Fruit fly (Drosophila melanogaster): ENCODE data around the gene CG10943.

The CG10943 gene

DNA sequence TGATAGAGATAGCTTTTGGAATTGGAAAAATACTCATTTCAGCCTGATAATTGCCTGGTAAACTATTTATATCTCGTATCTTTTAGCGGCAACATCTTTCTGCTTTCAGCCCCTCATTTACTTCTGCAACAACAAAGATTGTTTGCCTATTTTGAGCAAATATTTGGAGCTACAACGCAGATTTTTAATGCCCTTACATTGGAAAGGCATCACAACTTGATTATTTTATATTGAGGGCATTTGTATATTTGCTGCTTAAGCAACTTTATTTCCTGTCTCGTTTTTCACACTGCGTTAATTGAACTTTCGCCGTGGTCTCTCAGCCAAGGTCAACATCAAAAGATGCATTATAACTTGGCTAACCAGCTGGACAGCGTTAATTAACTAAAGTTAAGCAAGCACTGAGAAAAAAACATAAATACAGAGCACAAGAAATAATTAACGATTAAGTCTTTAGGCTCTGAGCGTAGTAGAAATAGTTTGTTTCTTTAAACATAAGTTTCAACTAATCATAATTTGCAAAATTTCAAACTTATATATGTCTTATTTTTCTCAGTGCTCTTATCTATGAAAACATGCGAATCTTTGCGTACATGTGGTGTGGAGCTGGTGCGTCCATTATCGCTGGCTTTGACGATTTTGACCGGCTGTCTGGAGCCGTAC lies 31.3 kb downstream of the CG10943 start:
- TF ChIP-seq Hnf4 (GFP tag; optimal IDR thresholded peaks at IDR 0.05) (peak; percentile 50), OdsH (GFP tag; optimal IDR thresholded peaks at IDR 0.05) (peak; percentile 71), dsf (GFP tag; optimal IDR thresholded peaks at IDR 0.05; ENCODE audit: borderline replicate concordance) (no peak), CG9705 (GFP tag; optimal IDR thresholded peaks at IDR 0.05) (no peak), Jra (GFP tag; optimal IDR thresholded peaks at IDR 0.05) (no peak), ey (GFP tag; optimal IDR thresholded peaks at IDR 0.05) (peak; percentile 70), dl (GFP tag; optimal IDR thresholded peaks at IDR 0.05; ENCODE audit: insufficient read depth in 1 of 2, partially characterized antibody in 2 of 2) (no peak), CG32264 (GFP tag; optimal IDR thresholded peaks at IDR 0.05) (no peak), rgr (GFP tag; optimal IDR thresholded peaks at IDR 0.05) (peak; percentile 76), brk (GFP tag; optimal IDR thresholded peaks at IDR 0.05) (peak; percentile 53), jim (GFP tag; optimal IDR thresholded peaks at IDR 0.05) (no peak), tai (GFP tag; optimal IDR thresholded peaks at IDR 0.05) (peak; percentile 62), dmrt93B (GFP tag; optimal IDR thresholded peaks at IDR 0.05) (no peak), pan (optimal IDR thresholded peaks at IDR 0.05) (no peak), sv (GFP tag; optimal IDR thresholded peaks at IDR 0.05) (peak; percentile 28), fru (GFP tag; optimal IDR thresholded peaks at IDR 0.05) (peak; percentile 74), Dif (GFP tag; optimal IDR thresholded peaks at IDR 0.05; ENCODE audit: partially characterized antibody) (no peak), Abd-B (GFP tag; optimal IDR thresholded peaks at IDR 0.05) (no peak), br (GFP tag; optimal IDR thresholded peaks at IDR 0.05) (peak; percentile 70), psq (GFP tag; optimal IDR thresholded peaks at IDR 0.05) (peak; percentile 41), CrebA (GFP tag; optimal IDR thresholded peaks at IDR 0.05; ENCODE audit: borderline replicate concordance) (no peak), foxo (GFP tag; optimal IDR thresholded peaks at IDR 0.05) (peak in 1 of 2 experiments; percentile 69), Hr83 (GFP tag; optimal IDR thresholded peaks at IDR 0.05; ENCODE audit: poor library complexity, severe bottlenecking) (no peak), usp (GFP tag; optimal IDR thresholded peaks at IDR 0.05) (no peak), Vsx2 (GFP tag; optimal IDR thresholded peaks at IDR 0.05; ENCODE audit: partially characterized antibody) (no peak), Dfd (GFP tag; optimal IDR thresholded peaks at IDR 0.05) (no peak), Rel (GFP tag; optimal IDR thresholded peaks at IDR 0.05) (no peak), Rel (tag; optimal IDR thresholded peaks at IDR 0.05) (no peak), Hr78 (GFP tag; optimal IDR thresholded peaks at IDR 0.05) (no peak), woc (GFP tag; optimal IDR thresholded peaks at IDR 0.05) (no peak), Mio (GFP tag; optimal IDR thresholded peaks at IDR 0.05) (no peak), Myc (optimal IDR thresholded peaks at IDR 0.05) (no peak), N (GFP tag; optimal IDR thresholded peaks at IDR 0.05) (no peak), GATAd (GFP tag; optimal IDR thresholded peaks at IDR 0.05) (no peak), h (GFP tag; optimal IDR thresholded peaks at IDR 0.05) (peak; percentile 81), HLH106 (tag; optimal IDR thresholded peaks at IDR 0.05) (peak; percentile 33), lola (GFP tag; optimal IDR thresholded peaks at IDR 0.05) (no peak), sage (GFP tag; optimal IDR thresholded peaks at IDR 0.05) (no peak), Sp1 (GFP tag; optimal IDR thresholded peaks at IDR 0.05) (peak; percentile 47)

DNA sequence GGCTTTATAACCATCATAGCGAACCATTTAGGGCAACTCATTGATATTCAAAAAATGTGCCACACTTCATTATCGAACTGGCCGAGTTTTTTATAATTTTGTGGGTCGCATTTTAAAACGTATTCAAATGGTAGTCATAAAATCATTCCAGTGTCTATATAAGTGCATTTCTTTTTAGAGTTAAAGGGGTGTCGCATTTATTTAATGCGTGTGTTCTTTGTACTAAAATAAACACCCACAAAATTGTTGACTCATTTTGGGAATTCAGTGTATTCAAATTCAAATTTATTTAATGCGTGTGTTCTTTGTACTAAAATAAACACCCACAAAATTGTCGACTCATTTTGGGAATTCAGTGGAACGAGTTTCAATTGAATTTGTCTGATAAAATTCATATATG lies 32.3 kb downstream of the CG10943 start:
- TF ChIP-seq psq (GFP tag; optimal IDR thresholded peaks at IDR 0.05) (no peak), Myc (optimal IDR thresholded peaks at IDR 0.05) (no peak), Mio (GFP tag; optimal IDR thresholded peaks at IDR 0.05) (no peak), HLH106 (tag; optimal IDR thresholded peaks at IDR 0.05) (no peak), usp (GFP tag; optimal IDR thresholded peaks at IDR 0.05) (no peak), woc (GFP tag; optimal IDR thresholded peaks at IDR 0.05) (no peak), Hr78 (GFP tag; optimal IDR thresholded peaks at IDR 0.05) (no peak), CrebA (GFP tag; optimal IDR thresholded peaks at IDR 0.05; ENCODE audit: borderline replicate concordance) (no peak), lola (GFP tag; optimal IDR thresholded peaks at IDR 0.05) (no peak), fru (GFP tag; optimal IDR thresholded peaks at IDR 0.05) (no peak), Vsx2 (GFP tag; optimal IDR thresholded peaks at IDR 0.05; ENCODE audit: partially characterized antibody) (no peak), jim (GFP tag; optimal IDR thresholded peaks at IDR 0.05) (no peak), rgr (GFP tag; optimal IDR thresholded peaks at IDR 0.05) (no peak), dmrt93B (GFP tag; optimal IDR thresholded peaks at IDR 0.05) (no peak), Dif (GFP tag; optimal IDR thresholded peaks at IDR 0.05; ENCODE audit: partially characterized antibody) (no peak), brk (GFP tag; optimal IDR thresholded peaks at IDR 0.05) (no peak), foxo (GFP tag; optimal IDR thresholded peaks at IDR 0.05) (no peak), dl (GFP tag; optimal IDR thresholded peaks at IDR 0.05; ENCODE audit: insufficient read depth in 1 of 2, partially characterized antibody in 2 of 2) (no peak), CG9705 (GFP tag; optimal IDR thresholded peaks at IDR 0.05) (no peak)
